Worm (Caenorhabditis elegans) whole organism, midembryonic: ENCODE measurements around the gene col-140.

Experiments used
- flt-1 ChIP-seq: fragments of 200-800 bp; sonication (Bioruptor generic); IDR thresholded peaks from 2 replicates; pipeline ENCODE4 v1.3.6; 2022; ENCODE audit warnings: missing genetic modification characterization, missing compliant biosample characterization
- tab-1 ChIP-seq: fragments of 200-800 bp; sonication (Bioruptor generic); IDR thresholded peaks from 2 replicates; pipeline ENCODE4 v1.3.6; 2022; ENCODE audit warnings: missing genetic modification characterization, missing compliant biosample characterization

DNA sequence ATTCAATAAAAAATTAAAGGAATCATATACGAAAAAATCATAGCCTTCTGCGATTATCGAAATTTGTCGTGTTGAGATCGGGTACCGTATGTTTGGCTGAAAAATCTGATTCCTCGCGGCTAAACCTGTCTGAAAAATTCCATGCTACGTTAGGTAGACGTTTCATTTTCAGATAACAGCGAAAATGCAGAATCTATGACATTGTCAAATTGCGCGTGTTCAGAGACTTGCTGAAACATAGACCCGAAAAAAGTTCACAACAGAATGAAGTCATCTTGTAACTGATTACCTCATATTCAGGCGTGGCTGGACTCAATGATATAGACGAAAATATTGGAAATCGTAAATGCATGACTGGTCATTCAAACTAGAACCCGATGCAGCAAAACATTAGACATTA lies 3.1 kb downstream of the col-140 start, which contains the start of gene srh-76:
- TF ChIP-seq tab-1 (GFP tag; lab: Robert Waterston, UW) (no peak), flt-1 (GFP tag; lab: Robert Waterston, UW) (no peak)
